Fruit fly (Drosophila melanogaster): ENCODE results near the gene beta-Man.

- TF ChIP-seq psq (optimal IDR thresholded peaks at IDR 0.05): no peak
- no peak for TF ChIP-seq Dll (optimal IDR thresholded peaks at IDR 0.05)
- TF ChIP-seq usp (GFP tag; optimal IDR thresholded peaks at IDR 0.05): no peak
- no peak for TF ChIP-seq pan (optimal IDR thresholded peaks at IDR 0.05)
These were observed 52.9 kb downstream of the beta-Man start for dm6 chr3R:4249947-4250346.

All from whole organism.